Fruit fly (Drosophila melanogaster) whole organism, wandering third instar larva: Measurements from ENCODE around the gene Pka-C2.

Experiments used
- Abd-B ChIP-seq: fragments of >200 bp; optimal IDR thresholded peaks from 2 replicates; lab custom pipeline; 2017; ENCODE audit warnings: missing biosample characterization, missing genetic modification characterization
- CG32264 ChIP-seq: fragments of 200-800 bp; sonication (Bioruptor generic); optimal IDR thresholded peaks from 2 replicates; lab custom pipeline; 2016; ENCODE audit warnings: missing biosample characterization, missing genetic modification characterization
- CG9705 ChIP-seq: fragments of 200-800 bp; sonication (Bioruptor generic); optimal IDR thresholded peaks from 2 replicates; lab custom pipeline; 2018; ENCODE audit warnings: missing biosample characterization, mild to moderate bottlenecking, missing genetic modification characterization
- CrebA ChIP-seq: fragments of 200-800 bp; sonication (Bioruptor generic); optimal IDR thresholded peaks from 2 replicates; lab custom pipeline; 2016; ENCODE audit warnings: missing biosample characterization, mild to moderate bottlenecking, missing genetic modification characterization, borderline replicate concordance
- Dfd ChIP-seq: fragments of >200 bp; optimal IDR thresholded peaks from 2 replicates; lab custom pipeline; 2017; ENCODE audit warnings: missing biosample characterization, missing genetic modification characterization
- Dif ChIP-seq: fragments of 200-275, 200-300 bp; sonication (Bioruptor generic); optimal IDR thresholded peaks from 2 replicates; lab custom pipeline; 2018; ENCODE audit warnings: missing biosample characterization, missing genetic modification characterization; ENCODE audit not compliant: partially characterized antibody
- GATAd ChIP-seq: sonication (Bioruptor generic); optimal IDR thresholded peaks from 2 replicates; lab custom pipeline; 2016; ENCODE audit warnings: missing biosample characterization, missing genetic modification characterization
- HLH106 ChIP-seq: fragments of 200-800 bp; optimal IDR thresholded peaks from 3 replicates; lab custom pipeline; 2019; ENCODE audit warnings: missing biosample characterization, mild to moderate bottlenecking, missing genetic modification characterization, moderate library complexity
- Hnf4 ChIP-seq: fragments of 200-800 bp; sonication (Bioruptor generic); optimal IDR thresholded peaks from 2 replicates; lab custom pipeline; 2016; ENCODE audit warnings: missing biosample characterization, mild to moderate bottlenecking, missing genetic modification characterization
- Hr78 ChIP-seq: fragments of >200 bp; optimal IDR thresholded peaks from 2 replicates; lab custom pipeline; 2017; ENCODE audit warnings: missing biosample characterization, missing genetic modification characterization
- Hr83 ChIP-seq: fragments of 200-300 bp; sonication (Bioruptor generic); optimal IDR thresholded peaks from 2 replicates; lab custom pipeline; 2016; ENCODE audit warnings: missing biosample characterization, mild to moderate bottlenecking, missing genetic modification characterization, moderate library complexity; ENCODE audit not compliant: poor library complexity, severe bottlenecking
- Jra ChIP-seq: sonication (Bioruptor generic); optimal IDR thresholded peaks from 2 replicates; lab custom pipeline; 2016; ENCODE audit warnings: missing biosample characterization, missing genetic modification characterization
- Mio ChIP-seq: sonication (Bioruptor generic); optimal IDR thresholded peaks from 2 replicates; lab custom pipeline; 2016; ENCODE audit warnings: missing biosample characterization, missing genetic modification characterization
- Myc ChIP-seq: fragments of >200 bp; optimal IDR thresholded peaks from 2 replicates; lab custom pipeline; 2017
- N ChIP-seq: fragments of >200 bp; optimal IDR thresholded peaks from 2 replicates; lab custom pipeline; 2018; ENCODE audit warnings: missing biosample characterization, missing external identifiers, missing genetic modification characterization
- OdsH ChIP-seq: fragments of 200-800 bp; sonication (Bioruptor generic); optimal IDR thresholded peaks from 2 replicates; lab custom pipeline; 2016; ENCODE audit warnings: missing biosample characterization, mild to moderate bottlenecking, missing genetic modification characterization
- Rel ChIP-seq, 2 experiments: fragments of 200-800 bp; sonication (Bioruptor generic) in 1 of 2; optimal IDR thresholded peaks; 2 replicates in 1 of 2; 3 replicates in 1 of 2; lab custom pipeline; 2016 to 2019; ENCODE audit warnings: mild to moderate bottlenecking in 2 of 2, missing biosample characterization in 2 of 2, missing genetic modification characterization in 2 of 2, moderate library complexity in 1 of 2
- Sp1 ChIP-seq: fragments of 200-800 bp; sonication (Bioruptor generic); optimal IDR thresholded peaks from 3 replicates; lab custom pipeline; 2019; ENCODE audit warnings: missing biosample characterization, mild to moderate bottlenecking, missing genetic modification characterization, moderate library complexity
- Vsx2 ChIP-seq: fragments of 200-300, 225-300 bp; sonication (Bioruptor generic); optimal IDR thresholded peaks from 2 replicates; lab custom pipeline; 2018; ENCODE audit warnings: missing biosample characterization, missing genetic modification characterization; ENCODE audit not compliant: partially characterized antibody
- br ChIP-seq: fragments of 200-800 bp; sonication (Bioruptor generic); optimal IDR thresholded peaks from 2 replicates; lab custom pipeline; 2016; ENCODE audit warnings: missing biosample characterization, missing genetic modification characterization
- brk ChIP-seq: fragments of 200-800 bp; sonication (Bioruptor generic); optimal IDR thresholded peaks from 2 replicates; lab custom pipeline; 2016; ENCODE audit warnings: missing biosample characterization, mild to moderate bottlenecking, missing genetic modification characterization
- dl ChIP-seq, 2 experiments: fragments of 175-275, 200-275 bp in 1 of 2; fragments of 200-275 bp in 1 of 2; sonication (Bioruptor generic); optimal IDR thresholded peaks; lab custom pipeline; 2018; ENCODE audit warnings: mild to moderate bottlenecking in 2 of 2, missing biosample characterization in 2 of 2, missing genetic modification characterization in 2 of 2, moderate library complexity in 2 of 2; ENCODE audit not compliant: partially characterized antibody in 2 of 2, insufficient read depth in 1 of 2
- dmrt93B ChIP-seq: fragments of 200-800 bp; sonication (Bioruptor generic); optimal IDR thresholded peaks from 2 replicates; lab custom pipeline; 2018; ENCODE audit warnings: missing biosample characterization, mild to moderate bottlenecking, missing genetic modification characterization
- dsf ChIP-seq: sonication (Bioruptor generic); optimal IDR thresholded peaks from 2 replicates; lab custom pipeline; 2016; ENCODE audit warnings: missing biosample characterization, missing genetic modification characterization, borderline replicate concordance
- ey ChIP-seq: fragments of 200-800 bp; sonication (Bioruptor generic); optimal IDR thresholded peaks from 2 replicates; lab custom pipeline; 2016; ENCODE audit warnings: missing biosample characterization, missing genetic modification characterization
- foxo ChIP-seq, 2 experiments: fragments of 200-800 bp; sonication (Bioruptor generic); optimal IDR thresholded peaks; 2 replicates in 1 of 2; 3 replicates in 1 of 2; lab custom pipeline; 2016 to 2017; ENCODE audit warnings: missing biosample characterization in 2 of 2, missing genetic modification characterization in 2 of 2
- fru ChIP-seq: fragments of 200-800 bp; sonication (Bioruptor generic); optimal IDR thresholded peaks from 3 replicates; lab custom pipeline; 2016; ENCODE audit warnings: missing biosample characterization, mild to moderate bottlenecking, missing genetic modification characterization
- h ChIP-seq: fragments of 200-800 bp; sonication (Bioruptor generic); optimal IDR thresholded peaks from 3 replicates; lab custom pipeline; 2016; ENCODE audit warnings: missing biosample characterization, mild to moderate bottlenecking, missing genetic modification characterization
- jim ChIP-seq: fragments of 175-275, 200-325 bp; sonication (Bioruptor generic); optimal IDR thresholded peaks from 2 replicates; lab custom pipeline; 2016; ENCODE audit warnings: missing biosample characterization, mild to moderate bottlenecking, missing genetic modification characterization
- lola ChIP-seq: fragments of >200 bp; optimal IDR thresholded peaks from 2 replicates; lab custom pipeline; 2017; ENCODE audit warnings: missing biosample characterization, missing genetic modification characterization
- pan ChIP-seq: fragments of >200 bp; optimal IDR thresholded peaks from 2 replicates; lab custom pipeline; 2017
- psq ChIP-seq: fragments of 200-800 bp; sonication (Bioruptor generic); optimal IDR thresholded peaks from 3 replicates; lab custom pipeline; 2017; ENCODE audit warnings: missing biosample characterization, mild to moderate bottlenecking, missing genetic modification characterization, moderate library complexity
- rgr ChIP-seq: fragments of 200-800 bp; sonication (Bioruptor generic); optimal IDR thresholded peaks from 3 replicates; lab custom pipeline; 2016; ENCODE audit warnings: missing biosample characterization, mild to moderate bottlenecking, missing genetic modification characterization
- sage ChIP-seq: fragments of 200-800 bp; sonication (Bioruptor generic); optimal IDR thresholded peaks from 2 replicates; lab custom pipeline; 2016; ENCODE audit warnings: missing biosample characterization, mild to moderate bottlenecking, missing genetic modification characterization
- sv ChIP-seq: fragments of 200-800 bp; sonication (Bioruptor generic); optimal IDR thresholded peaks from 3 replicates; lab custom pipeline; 2016; ENCODE audit warnings: missing biosample characterization, missing genetic modification characterization
- tai ChIP-seq: sonication (Bioruptor generic); optimal IDR thresholded peaks from 2 replicates; lab custom pipeline; 2016; ENCODE audit warnings: missing biosample characterization, missing genetic modification characterization
- usp ChIP-seq: fragments of >200 bp; optimal IDR thresholded peaks from 2 replicates; lab custom pipeline; 2017; ENCODE audit warnings: missing biosample characterization, missing genetic modification characterization
- woc ChIP-seq: sonication (Bioruptor generic); optimal IDR thresholded peaks from 2 replicates; lab custom pipeline; 2016; ENCODE audit warnings: missing biosample characterization, mild to moderate bottlenecking, missing genetic modification characterization

The Pka-C2 gene

DNA sequence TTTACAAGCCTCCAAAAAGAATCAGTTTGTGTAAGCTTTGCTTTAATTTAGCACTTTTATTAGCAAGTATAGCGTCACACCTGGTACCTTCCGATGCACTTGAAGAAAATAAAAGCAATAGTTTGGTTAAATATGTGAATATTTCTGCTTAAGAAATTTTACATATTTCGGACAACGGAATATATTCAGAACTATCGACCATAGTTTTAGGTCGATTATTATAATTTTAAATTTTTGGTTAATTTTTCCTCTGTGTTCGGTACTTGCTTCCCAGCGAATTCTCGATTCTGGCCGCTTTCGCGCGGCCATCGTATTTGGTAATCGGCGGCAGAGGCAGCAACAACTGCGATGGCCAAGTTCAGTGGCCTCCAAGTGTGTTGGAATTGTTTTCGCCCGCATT lies 7.3 kb downstream of the Pka-C2 start:
- TF ChIP-seq sage: peak; percentile 42
- TF ChIP-seq Jra (GFP tag; lab: Kevin White, UChicago): no peak
- TF ChIP-seq psq: no peak
- TF ChIP-seq h (GFP tag; lab: Kevin White, UChicago): peak; percentile 88
- no peak for TF ChIP-seq N
- no peak for TF ChIP-seq Myc
- TF ChIP-seq sv: no peak
- TF ChIP-seq Hr83: no peak
- TF ChIP-seq ey: peak; percentile 31
- no peak for TF ChIP-seq Hr78 (GFP tag; lab: Kevin White, UChicago)
- TF ChIP-seq lola (GFP tag; lab: Kevin White, UChicago): no peak
- no peak for TF ChIP-seq Rel (GFP tag; optimal IDR thresholded peaks at IDR 0.05; lab: Kevin White, UChicago)
- TF ChIP-seq Rel (tag; optimal IDR thresholded peaks at IDR 0.05; lab: Kevin White, UChicago): peak; percentile 5
- TF ChIP-seq dl (GFP tag; optimal IDR thresholded peaks at IDR 0.05; lab: Kevin White, UChicago; ENCODE audit: insufficient read depth in 1 of 2, partially characterized antibody in 2 of 2): no peak
- TF ChIP-seq Dif (GFP tag; lab: Kevin White, UChicago): no peak
- TF ChIP-seq brk (GFP tag; lab: Kevin White, UChicago): no peak
- peak; percentile 28 for TF ChIP-seq Hnf4 (GFP tag; lab: Kevin White, UChicago)
- peak; percentile 86 for TF ChIP-seq HLH106 (tag; lab: Kevin White, UChicago)
- TF ChIP-seq OdsH (GFP tag; lab: Kevin White, UChicago): peak; percentile 2
- TF ChIP-seq GATAd: no peak
- peak; percentile 44 for TF ChIP-seq Sp1 (GFP tag; lab: Kevin White, UChicago)
- no peak for TF ChIP-seq Vsx2
- TF ChIP-seq rgr: peak; percentile 26
- TF ChIP-seq br (GFP tag; lab: Kevin White, UChicago): peak; percentile 31
- no peak for TF ChIP-seq Abd-B (GFP tag; lab: Kevin White, UChicago)
- peak; percentile 81 for TF ChIP-seq fru (GFP tag; lab: Kevin White, UChicago)
- no peak for TF ChIP-seq jim (GFP tag; lab: Kevin White, UChicago)
- TF ChIP-seq tai: no peak
- TF ChIP-seq woc (GFP tag; lab: Kevin White, UChicago): no peak
- no peak for TF ChIP-seq Mio (GFP tag; lab: Kevin White, UChicago)
- TF ChIP-seq Dfd (GFP tag; lab: Kevin White, UChicago): no peak
- peak; percentile 38 for TF ChIP-seq dmrt93B (GFP tag; lab: Kevin White, UChicago)
- no peak for TF ChIP-seq pan (lab: Kevin White, UChicago)
- TF ChIP-seq foxo (GFP tag; optimal IDR thresholded peaks at IDR 0.05; lab: Kevin White, UChicago): peak in 1 of 2 experiments; percentile 80
- TF ChIP-seq CrebA (GFP tag; lab: Kevin White, UChicago): no peak
- no peak for TF ChIP-seq usp (GFP tag; lab: Kevin White, UChicago)
- peak; percentile 52 for TF ChIP-seq CG32264 (GFP tag; lab: Kevin White, UChicago)
- no peak for TF ChIP-seq dsf (GFP tag; lab: Kevin White, UChicago)
- peak; percentile 59 for TF ChIP-seq CG9705
- TF ChIP-seq, all 38 proteins: peak for 15

DNA sequence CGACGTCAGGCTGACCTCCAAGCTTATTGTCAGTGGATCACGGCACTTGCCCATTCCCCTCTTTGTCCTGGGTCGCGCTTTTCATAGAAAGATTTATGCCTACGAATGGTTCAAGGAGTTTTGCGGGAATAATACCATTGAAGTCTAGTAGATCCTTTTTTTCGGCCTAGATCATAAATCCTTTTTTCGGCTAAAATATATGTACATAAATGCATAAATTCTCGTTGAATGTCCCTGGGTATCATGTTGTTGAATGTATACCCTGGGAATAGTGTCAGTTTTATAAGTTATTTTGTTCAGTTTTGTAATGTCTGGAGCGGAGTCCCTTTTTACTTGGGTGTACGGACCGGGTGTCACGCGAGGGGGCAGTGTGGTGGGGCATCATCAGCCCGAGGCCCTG lies 47.3 kb downstream of the Pka-C2 start, which contains the start of gene CG34433:
CG34433 (plus strand) TSS at position 301 of the 400 bp plus-strand sequence.
- TF ChIP-seq N (no peak), dsf (GFP tag; lab: Kevin White, UChicago) (no peak), Sp1 (GFP tag; lab: Kevin White, UChicago) (no peak), Hnf4 (GFP tag; lab: Kevin White, UChicago) (no peak), rgr (no peak), sage (no peak), lola (GFP tag; lab: Kevin White, UChicago) (no peak), Vsx2 (no peak), foxo (GFP tag; optimal IDR thresholded peaks at IDR 0.05; lab: Kevin White, UChicago) (no peak), Dfd (GFP tag; lab: Kevin White, UChicago) (no peak)

DNA sequence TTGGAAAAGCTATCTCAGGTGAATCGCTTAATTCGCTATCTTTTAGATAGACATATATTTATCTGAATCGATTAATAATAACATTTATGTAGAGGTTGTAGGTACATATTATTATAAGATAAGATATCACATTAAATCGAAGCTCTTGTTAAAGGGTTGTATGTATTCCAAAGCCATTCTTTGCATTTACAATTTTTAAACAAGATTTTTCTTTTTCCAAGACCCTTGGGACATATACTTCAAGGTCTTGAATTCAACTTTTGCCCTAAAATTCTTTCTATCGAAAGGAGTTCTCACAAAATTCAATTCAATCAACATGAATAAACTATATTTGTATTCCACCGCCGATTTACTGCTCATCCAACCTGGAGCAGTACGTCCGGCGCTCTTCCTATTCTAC lies 48.1 kb downstream of the Pka-C2 start, which contains the start of gene CG34432:
CG34432 (plus strand) TSS at position 301 of the 400 bp plus-strand sequence.
- no peak for TF ChIP-seq tai
- no peak for TF ChIP-seq CrebA (GFP tag; lab: Kevin White, UChicago)
- no peak for TF ChIP-seq pan (lab: Kevin White, UChicago)
- TF ChIP-seq rgr: no peak
- TF ChIP-seq OdsH (GFP tag; lab: Kevin White, UChicago): no peak
- TF ChIP-seq jim (GFP tag; lab: Kevin White, UChicago): no peak
- TF ChIP-seq foxo (GFP tag; optimal IDR thresholded peaks at IDR 0.05; lab: Kevin White, UChicago): no peak
- no peak for TF ChIP-seq brk (GFP tag; lab: Kevin White, UChicago)
- TF ChIP-seq N: no peak
- no peak for TF ChIP-seq Dif (GFP tag; lab: Kevin White, UChicago)
- no peak for TF ChIP-seq CG32264 (GFP tag; lab: Kevin White, UChicago)
- no peak for TF ChIP-seq HLH106 (tag; lab: Kevin White, UChicago)
- no peak for TF ChIP-seq Hr78 (GFP tag; lab: Kevin White, UChicago)
- TF ChIP-seq woc (GFP tag; lab: Kevin White, UChicago): no peak
- TF ChIP-seq Jra (GFP tag; lab: Kevin White, UChicago): no peak
- TF ChIP-seq Vsx2: no peak
- TF ChIP-seq, all 38 proteins: peak for 0
